Fruit fly (Drosophila melanogaster) whole organism, embryonic: ENCODE data around the gene corto.

Experiments
- Abd-B ChIP-seq: fragments of 200-800 bp; sonication (Bioruptor generic); optimal IDR thresholded peaks from 2 replicates; lab custom pipeline; 2018; ENCODE audit warnings: missing biosample characterization, mild to moderate bottlenecking, missing genetic modification characterization, moderate library complexity
- Awh ChIP-seq: fragments of 200-800 bp; sonication (Bioruptor generic); IDR thresholded peaks from 2 replicates; pipeline ENCODE4, ENCODE4 v1.3.6; 2022; ENCODE audit warnings: missing biosample characterization, missing genetic modification characterization
- B-H2 ChIP-seq: fragments of 200-800 bp; sonication (Bioruptor generic); optimal IDR thresholded peaks from 2 replicates; lab custom pipeline; 2018; ENCODE audit warnings: missing biosample characterization, mild to moderate bottlenecking, missing genetic modification characterization
- CG13775 ChIP-seq: fragments of 200-800 bp; sonication (Bioruptor generic); optimal IDR thresholded peaks from 3 replicates; lab custom pipeline; 2017; ENCODE audit warnings: missing biosample characterization, mild to moderate bottlenecking, missing genetic modification characterization
- CG15479 ChIP-seq: fragments of 200-800 bp; sonication (Bioruptor generic); optimal IDR thresholded peaks from 3 replicates; lab custom pipeline; 2019; ENCODE audit warnings: missing biosample characterization, mild to moderate bottlenecking, missing genetic modification characterization, moderate library complexity
- CG15601 ChIP-seq: fragments of 200-800 bp; sonication (Bioruptor generic); optimal IDR thresholded peaks from 3 replicates; lab custom pipeline; 2019; ENCODE audit warnings: missing biosample characterization, mild to moderate bottlenecking, missing genetic modification characterization, moderate library complexity
- CG1602 ChIP-seq: fragments of 200-800 bp; sonication (Bioruptor generic); optimal IDR thresholded peaks from 3 replicates; lab custom pipeline; 2016; ENCODE audit warnings: missing biosample characterization, missing genetic modification characterization
- CG17328 ChIP-seq: fragments of 200-800 bp; sonication (Bioruptor generic); IDR thresholded peaks from 2 replicates; pipeline ENCODE4 v1.3.6; 2022; ENCODE audit warnings: missing biosample characterization, missing genetic modification characterization
- CG17568 ChIP-seq: fragments of 200-800 bp; sonication (Bioruptor generic); optimal IDR thresholded peaks from 2 replicates; lab custom pipeline; 2018; ENCODE audit warnings: missing biosample characterization, mild to moderate bottlenecking, missing genetic modification characterization, moderate library complexity
- CG17802 ChIP-seq: fragments of 200-800 bp; sonication (Bioruptor generic); optimal IDR thresholded peaks from 2 replicates; lab custom pipeline; 2018; ENCODE audit warnings: missing biosample characterization, mild to moderate bottlenecking, missing genetic modification characterization, moderate library complexity
- CG30020 ChIP-seq: fragments of 200-800 bp; optimal IDR thresholded peaks from 2 replicates; lab custom pipeline; 2019; ENCODE audit warnings: missing biosample characterization, mild to moderate bottlenecking, missing genetic modification characterization, moderate library complexity
- CG42726 ChIP-seq: fragments of 200-800 bp; sonication (Bioruptor generic); IDR thresholded peaks from 2 replicates; pipeline ENCODE4 v1.3.6; 2022; ENCODE audit warnings: missing biosample characterization, missing genetic modification characterization; ENCODE audit not compliant: partially characterized antibody
- CG4282 ChIP-seq: fragments of 200-800 bp; sonication (Bioruptor generic); optimal IDR thresholded peaks from 2 replicates; lab custom pipeline; 2016; ENCODE audit warnings: missing biosample characterization, missing genetic modification characterization
- CG4424 ChIP-seq: fragments of 200-800 bp; sonication (Bioruptor generic); optimal IDR thresholded peaks from 3 replicates; lab custom pipeline; 2016; ENCODE audit warnings: missing biosample characterization, missing genetic modification characterization
- CG5180 ChIP-seq: fragments of 200-800 bp; sonication (Bioruptor generic); optimal IDR thresholded peaks from 3 replicates; lab custom pipeline; 2017; ENCODE audit warnings: missing biosample characterization, missing genetic modification characterization, mild to moderate bottlenecking, moderate library complexity, missing genetic modification reagents
- CG7745 ChIP-seq: fragments of 200-800 bp; sonication (Bioruptor generic); optimal IDR thresholded peaks from 2 replicates; lab custom pipeline; 2018; ENCODE audit warnings: missing biosample characterization, mild to moderate bottlenecking, missing genetic modification characterization, moderate library complexity
- Dad ChIP-seq: fragments of 200-800 bp; sonication (Bioruptor generic); optimal IDR thresholded peaks from 3 replicates; lab custom pipeline; 2016; ENCODE audit warnings: missing biosample characterization, missing genetic modification characterization
- Doc3 ChIP-seq: fragments of 200-800 bp; sonication (Bioruptor generic); IDR thresholded peaks from 3 replicates; pipeline ENCODE4 v1.3.6; 2022; ENCODE audit warnings: missing biosample characterization, missing genetic modification characterization; ENCODE audit not compliant: partially characterized antibody
- Fer3 ChIP-seq: fragments of 200-800 bp; sonication (Bioruptor generic); optimal IDR thresholded peaks from 2 replicates; lab custom pipeline; 2018; ENCODE audit warnings: missing biosample characterization, mild to moderate bottlenecking, missing genetic modification characterization, moderate library complexity
- H2.0 ChIP-seq: fragments of 200-800 bp; sonication (Bioruptor generic); IDR thresholded peaks from 2 replicates; pipeline ENCODE4 v1.3.6; 2022; ENCODE audit warnings: missing biosample characterization, missing genetic modification characterization
- HLHmδ ChIP-seq: fragments of 200-800 bp; sonication (Bioruptor generic); optimal IDR thresholded peaks from 2 replicates; lab custom pipeline; 2018; ENCODE audit warnings: missing biosample characterization, mild to moderate bottlenecking, missing genetic modification characterization, moderate library complexity
- HmgZ ChIP-seq: fragments of 200-800 bp; sonication (Bioruptor generic); optimal IDR thresholded peaks from 2 replicates; lab custom pipeline; 2018; ENCODE audit warnings: missing biosample characterization, mild to moderate bottlenecking, missing genetic modification characterization
- Nf-YC ChIP-seq: fragments of 200-800 bp; optimal IDR thresholded peaks from 3 replicates; lab custom pipeline; 2019; ENCODE audit warnings: missing biosample characterization, mild to moderate bottlenecking, missing genetic modification characterization, moderate library complexity
- NfI ChIP-seq: fragments of 200-800 bp; sonication (Bioruptor generic); optimal IDR thresholded peaks from 3 replicates; lab custom pipeline; 2018; ENCODE audit warnings: missing biosample characterization, mild to moderate bottlenecking, missing genetic modification characterization, moderate library complexity
- Opbp ChIP-seq: fragments of 200-800 bp; sonication (Bioruptor generic); IDR thresholded peaks from 3 replicates; pipeline ENCODE4 v1.3.6; 2022; ENCODE audit warnings: missing biosample characterization, missing genetic modification characterization; ENCODE audit not compliant: partially characterized antibody
- Stat92E ChIP-seq, 3 experiments: fragments of >200 bp in 2 of 3; fragments of 200-800 bp in 1 of 3; sonication (Bioruptor generic) in 1 of 3; optimal IDR thresholded peaks; 2 replicates each; lab custom pipeline; 2017 to 2019; ENCODE audit warnings: missing biosample characterization in 3 of 3, missing genetic modification characterization in 3 of 3, mild to moderate bottlenecking in 1 of 3, moderate library complexity in 1 of 3
- ac ChIP-seq: fragments of 200-800 bp; sonication (Bioruptor generic); optimal IDR thresholded peaks from 3 replicates; lab custom pipeline; 2017; ENCODE audit warnings: missing biosample characterization, mild to moderate bottlenecking, missing genetic modification characterization
- aop ChIP-seq: fragments of 200-800 bp; sonication (Bioruptor generic); IDR thresholded peaks from 2 replicates; pipeline ENCODE4 v1.3.6; 2022; ENCODE audit warnings: missing biosample characterization, missing genetic modification characterization
- az2 ChIP-seq: fragments of 200-800 bp; sonication (Bioruptor generic); optimal IDR thresholded peaks from 3 replicates; lab custom pipeline; 2016; ENCODE audit warnings: missing biosample characterization, missing genetic modification characterization
- bsh ChIP-seq, 2 experiments: fragments of 200-800 bp; sonication (Bioruptor generic); optimal IDR thresholded peaks; 2 replicates each; lab custom pipeline; 2017 to 2018; ENCODE audit warnings: mild to moderate bottlenecking in 2 of 2, missing biosample characterization in 2 of 2, missing genetic modification characterization in 2 of 2, moderate library complexity in 1 of 2
- chn ChIP-seq: fragments of 200-800 bp; sonication (Bioruptor generic); optimal IDR thresholded peaks from 2 replicates; lab custom pipeline; 2016; ENCODE audit warnings: missing biosample characterization, missing genetic modification characterization
- danr ChIP-seq: fragments of 200-800 bp; sonication (Bioruptor generic); IDR thresholded peaks from 2 replicates; pipeline ENCODE4 v1.3.6; 2022; ENCODE audit warnings: missing biosample characterization, missing genetic modification characterization
- gcm ChIP-seq: fragments of 200-800 bp; sonication (Bioruptor generic); optimal IDR thresholded peaks from 2 replicates; lab custom pipeline; 2019; ENCODE audit warnings: missing biosample characterization, mild to moderate bottlenecking, missing genetic modification characterization, moderate library complexity
- gem ChIP-seq: fragments of 200-800 bp; sonication (Bioruptor generic); optimal IDR thresholded peaks from 2 replicates; lab custom pipeline; 2019; ENCODE audit warnings: missing biosample characterization, mild to moderate bottlenecking, missing genetic modification characterization, moderate library complexity
- grn ChIP-seq: fragments of 200-800 bp; sonication (Bioruptor generic); optimal IDR thresholded peaks from 3 replicates; lab custom pipeline; 2017; ENCODE audit warnings: missing biosample characterization, missing genetic modification characterization
- hth ChIP-seq: fragments of >200 bp; optimal IDR thresholded peaks from 2 replicates; lab custom pipeline; 2017; ENCODE audit warnings: inconsistent platforms
- ind ChIP-seq: fragments of 200-800 bp; sonication (Bioruptor generic); optimal IDR thresholded peaks from 3 replicates; lab custom pipeline; 2016; ENCODE audit warnings: missing biosample characterization, missing genetic modification characterization
- jumu ChIP-seq: fragments of 200-800 bp; sonication (Bioruptor generic); optimal IDR thresholded peaks from 3 replicates; lab custom pipeline; 2016; ENCODE audit warnings: missing biosample characterization, missing genetic modification characterization
- kah ChIP-seq: fragments of 200-800 bp; sonication (Bioruptor generic); optimal IDR thresholded peaks from 2 replicates; lab custom pipeline; 2018; ENCODE audit warnings: missing biosample characterization, mild to moderate bottlenecking, missing genetic modification characterization
- nau ChIP-seq: fragments of 200-800 bp; sonication (Bioruptor generic); optimal IDR thresholded peaks from 3 replicates; lab custom pipeline; 2017; ENCODE audit warnings: missing biosample characterization, mild to moderate bottlenecking, missing genetic modification characterization, missing genetic modification reagents
- nerfin-1 ChIP-seq: fragments of 200-800 bp; sonication (Bioruptor generic); optimal IDR thresholded peaks from 3 replicates; lab custom pipeline; 2019; ENCODE audit warnings: missing biosample characterization, mild to moderate bottlenecking, missing genetic modification characterization, moderate library complexity
- otp ChIP-seq: fragments of 200-800 bp; sonication (Bioruptor generic); IDR thresholded peaks from 3 replicates; pipeline ENCODE4, ENCODE4 v1.3.6; 2022; ENCODE audit warnings: missing biosample characterization, missing genetic modification characterization
- peb ChIP-seq: fragments of 200-800 bp; sonication (Bioruptor generic); IDR thresholded peaks from 2 replicates; pipeline ENCODE4 v1.3.6; 2022; ENCODE audit warnings: missing biosample characterization, missing genetic modification characterization
- pfk ChIP-seq: fragments of 200-800 bp; sonication (Bioruptor generic); optimal IDR thresholded peaks from 2 replicates; lab custom pipeline; 2018; ENCODE audit warnings: missing biosample characterization, mild to moderate bottlenecking, missing genetic modification characterization, moderate library complexity
- psq ChIP-seq: fragments of 200-800 bp; sonication (Bioruptor generic); optimal IDR thresholded peaks from 2 replicates; lab custom pipeline; 2017; ENCODE audit warnings: missing biosample characterization, missing genetic modification characterization
- shn ChIP-seq: fragments of 200-800 bp; sonication (Bioruptor generic); optimal IDR thresholded peaks from 3 replicates; lab custom pipeline; 2016; ENCODE audit warnings: missing biosample characterization, missing genetic modification characterization
- tio ChIP-seq: fragments of 200-800 bp; sonication (Bioruptor generic); optimal IDR thresholded peaks from 2 replicates; lab custom pipeline; 2017; ENCODE audit warnings: missing biosample characterization, missing genetic modification characterization, inconsistent platforms
- wdn ChIP-seq: fragments of 200-800 bp; sonication (Bioruptor generic); IDR thresholded peaks from 2 replicates; pipeline ENCODE4 v1.3.6; 2022; ENCODE audit warnings: missing biosample characterization, missing genetic modification characterization
- zen ChIP-seq: fragments of 200-800 bp; sonication (Bioruptor generic); optimal IDR thresholded peaks from 3 replicates; lab custom pipeline; 2018; ENCODE audit warnings: missing biosample characterization, mild to moderate bottlenecking, missing genetic modification characterization, moderate library complexity

corto gene

DNA sequence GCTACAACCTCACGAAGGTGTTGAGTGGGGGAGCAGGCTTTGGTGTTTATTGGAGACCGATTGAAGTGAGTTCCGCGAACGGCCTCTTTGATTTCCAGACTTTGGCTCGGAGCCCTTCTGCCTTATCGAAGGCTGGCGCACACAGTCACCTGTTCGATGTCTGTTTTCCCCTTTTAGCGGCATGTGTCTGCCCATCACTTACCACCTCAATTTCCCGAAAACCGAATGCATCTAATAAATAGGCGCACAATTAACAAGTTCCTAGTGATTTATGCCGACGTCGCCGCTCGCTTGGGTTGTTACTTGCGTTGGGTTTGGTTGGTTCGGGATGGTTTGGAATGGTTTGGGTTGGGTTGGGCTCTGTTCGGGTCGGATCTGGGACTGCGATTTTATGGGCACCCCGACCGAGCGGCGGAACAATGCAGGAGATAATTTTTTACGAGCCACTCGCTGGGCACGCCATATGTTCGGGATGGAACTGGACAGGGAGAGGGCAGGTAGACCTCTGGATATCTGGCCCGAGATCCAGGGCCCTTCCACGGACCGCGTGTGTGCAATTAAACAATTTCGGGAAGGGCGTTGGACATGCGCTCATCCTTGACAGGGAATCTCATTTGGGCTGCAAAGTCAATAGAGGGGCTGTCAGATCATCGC lies 22.8 kb upstream of the corto start (continued):
- TF ChIP-seq CG17328 (GFP tag; lab: Robert Waterston, UW) (no peak), pfk (GFP tag; lab: Kevin White, UChicago) (no peak), CG1602 (no peak), kah (peak; percentile 70), Dad (no peak), CG13775 (GFP tag; lab: Kevin White, UChicago) (no peak), jumu (GFP tag; lab: Kevin White, UChicago) (no peak), gcm (GFP tag; lab: Kevin White, UChicago) (no peak), CG4282 (GFP tag; lab: Kevin White, UChicago) (no peak), CG15601 (no peak), otp (GFP tag; lab: Robert Waterston, UW) (0 out of 3 replicates have a peak, but pooled peaks have one; percentile 33), ind (no peak), Abd-B (GFP tag; lab: Kevin White, UChicago) (peak; percentile 14), az2 (no peak), CG4424 (GFP tag; lab: Kevin White, UChicago) (no peak), Nf-YC (tag; lab: Kevin White, UChicago) (no peak), Opbp (GFP tag; lab: Robert Waterston, UW) (0 out of 3 replicates have a peak, but pooled peaks have one; percentile 28), zen (tag; lab: Kevin White, UChicago) (peak; percentile 93), CG30020 (tag; lab: Kevin White, UChicago) (no peak), HmgZ (tag; lab: Kevin White, UChicago) (no peak), psq (no peak), CG17802 (tag; lab: Kevin White, UChicago) (no peak), shn (GFP tag; lab: Kevin White, UChicago) (no peak), Fer3 (tag; lab: Kevin White, UChicago) (no peak), chn (GFP tag; lab: Kevin White, UChicago) (no peak), tio (no peak), bsh (GFP tag; optimal IDR thresholded peaks at IDR 0.05; lab: Kevin White, UChicago) (no peak), peb (GFP tag; lab: Robert Waterston, UW) (no peak), CG17568 (GFP tag; lab: Kevin White, UChicago) (no peak), CG5180 (GFP tag; lab: Kevin White, UChicago) (peak; percentile 65), Awh (GFP tag; lab: Robert Waterston, UW) (peak; percentile 41; the same call in 1 of the 2 replicates), CG7745 (peak; percentile 60), NfI (GFP tag; lab: Kevin White, UChicago) (no peak), danr (GFP tag; lab: Robert Waterston, UW) (no peak), nau (no peak), nerfin-1 (tag; lab: Kevin White, UChicago) (no peak), B-H2 (GFP tag; lab: Kevin White, UChicago) (no peak), CG42726 (GFP tag; lab: Robert Waterston, UW) (no peak), wdn (GFP tag; lab: Robert Waterston, UW) (no peak), ac (GFP tag; lab: Kevin White, UChicago) (peak; percentile 68), HLHmδ (GFP tag; lab: Kevin White, UChicago) (peak; percentile 64), CG15479 (GFP tag; lab: Kevin White, UChicago) (peak; percentile 83), aop (GFP tag; lab: Robert Waterston, UW) (no peak), hth (lab: Kevin White, UChicago) (peak; percentile 65), Stat92E (GFP tag; optimal IDR thresholded peaks at IDR 0.05; lab: Kevin White, UChicago) (peak in 1 of 3 experiments; percentile 77), grn (GFP tag; lab: Kevin White, UChicago) (peak; percentile 42), gem (tag; lab: Kevin White, UChicago) (no peak), Doc3 (no peak), H2.0 (GFP tag; lab: Robert Waterston, UW) (no peak)
